Worm (Caenorhabditis elegans) whole organism, L1 larva: ENCODE data around the gene nhr-269.

ENCODE experiments used
- F16B12.6 ChIP-seq: fragments of 150-350 bp; optimal IDR thresholded peaks from 2 replicates; lab custom pipeline; 2014; ENCODE audit warnings: missing biosample characterization, missing genetic modification characterization
- ceh-88 ChIP-seq: fragments of 200-800 bp; sonication (Bioruptor generic); IDR thresholded peaks from 2 replicates; pipeline ENCODE4 v1.3.6; 2022; ENCODE audit warnings: missing genetic modification characterization, missing compliant biosample characterization
- elt-3 ChIP-seq, 6 experiments: fragments of 150-350 bp in 1 of 6; sonication (generic microtip); optimal IDR thresholded peaks; 2 replicates each; lab custom pipeline; 2017 to 2018; ENCODE audit warnings: missing biosample characterization in 6 of 6, missing genetic modification characterization in 6 of 6, inconsistent platforms in 1 of 6
- fkh-10 ChIP-seq: sonication (generic microtip); optimal IDR thresholded peaks from 2 replicates; lab custom pipeline; 2017; ENCODE audit warnings: missing biosample characterization, missing genetic modification reagents, missing genetic modification characterization
- lin-13 ChIP-seq: fragments of 150-350 bp; optimal IDR thresholded peaks from 2 replicates; lab custom pipeline; 2014; ENCODE audit warnings: missing biosample characterization, missing genetic modification reagents, missing genetic modification characterization
- lin-15B ChIP-seq: fragments of 150-350 bp; sonication (generic microtip); optimal IDR thresholded peaks from 3 replicates; lab custom pipeline; 2014; ENCODE audit warnings: missing biosample characterization, missing genetic modification characterization
- nhr-11 ChIP-seq: fragments of 150-350 bp; optimal IDR thresholded peaks from 2 replicates; lab custom pipeline; 2014; ENCODE audit warnings: missing biosample characterization, missing genetic modification characterization
- nhr-71 ChIP-seq: sonication (generic microtip); optimal IDR thresholded peaks from 2 replicates; lab custom pipeline; 2016; ENCODE audit warnings: mild to moderate bottlenecking, missing genetic modification characterization, moderate library complexity, missing compliant biosample characterization
- pqm-1 ChIP-seq: sonication (generic microtip); optimal IDR thresholded peaks from 3 replicates; lab custom pipeline; 2017; ENCODE audit warnings: missing biosample characterization, missing genetic modification characterization
- rnt-1 ChIP-seq: sonication (generic microtip); optimal IDR thresholded peaks from 2 replicates; lab custom pipeline; 2016; ENCODE audit warnings: mild to moderate bottlenecking, missing genetic modification characterization, moderate library complexity, missing compliant biosample characterization
- skn-1 ChIP-seq: fragments of 150-350 bp; optimal IDR thresholded peaks from 2 replicates; lab custom pipeline; 2014; ENCODE audit warnings: missing biosample characterization, missing genetic modification characterization
- unc-62 ChIP-seq: fragments of 150-350 bp; optimal IDR thresholded peaks from 2 replicates; lab custom pipeline; 2014; ENCODE audit warnings: missing biosample characterization, missing genetic modification reagents, missing genetic modification characterization

- TF ChIP-seq ceh-88 = no peak
- no peak for TF ChIP-seq fkh-10
- TF ChIP-seq lin-13 = no peak
- TF ChIP-seq skn-1 (tag; lab: Kevin White, UChicago) = no peak
- TF ChIP-seq F16B12.6 = no peak
- no peak for TF ChIP-seq lin-15B (tag; lab: Kevin White, UChicago)
- no peak for TF ChIP-seq nhr-71 (tag; lab: Kevin White, UChicago)
- no peak for TF ChIP-seq unc-62
- no peak for TF ChIP-seq elt-3 (tag; optimal IDR thresholded peaks at IDR 0.05; lab: Kevin White, UChicago)
- TF ChIP-seq rnt-1 (tag; lab: Kevin White, UChicago) = no peak
- TF ChIP-seq pqm-1 (tag; lab: Kevin White, UChicago) = no peak
- TF ChIP-seq nhr-11 (tag; lab: Kevin White, UChicago) = no peak
These were observed 25.1 kb downstream of the nhr-269 start, which contains the start of gene wrt-8 for ce11 chrV:15344481-15344880.
